Worm (Caenorhabditis elegans) whole organism, L2 larva: ENCODE measurements around the gene B0464.6.

Experiments used
- C34F6.9 ChIP-seq: fragments of 150-350 bp; optimal IDR thresholded peaks from 2 replicates; lab custom pipeline; 2014; ENCODE audit warnings: missing biosample characterization, missing genetic modification characterization
- F13H6.1 ChIP-seq: sonication (generic microtip); optimal IDR thresholded peaks from 2 replicates; lab custom pipeline; 2016; ENCODE audit warnings: missing genetic modification characterization, missing compliant biosample characterization
- R02D3.7 ChIP-seq: fragments of 150-350 bp; optimal IDR thresholded peaks from 2 replicates; lab custom pipeline; 2014; ENCODE audit warnings: missing biosample characterization, missing genetic modification characterization
- Y55F3AM.14 ChIP-seq: fragments of 200-800 bp; sonication (Bioruptor generic); optimal IDR thresholded peaks from 2 replicates; lab custom pipeline; 2018; ENCODE audit warnings: mild to moderate bottlenecking, missing genetic modification characterization, missing compliant biosample characterization
- ZK546.5 ChIP-seq: sonication (generic microtip); optimal IDR thresholded peaks from 2 replicates; lab custom pipeline; 2017; ENCODE audit warnings: missing biosample characterization, missing genetic modification characterization
- alr-1 ChIP-seq: fragments of 150-350 bp; optimal IDR thresholded peaks from 2 replicates; lab custom pipeline; 2014; ENCODE audit warnings: missing biosample characterization, missing genetic modification characterization
- aly-2 ChIP-seq: fragments of 150-350 bp; optimal IDR thresholded peaks from 2 replicates; lab custom pipeline; 2014; ENCODE audit warnings: missing biosample characterization, missing genetic modification characterization
- ama-1 ChIP-seq: fragments of 150-350 bp; optimal IDR thresholded peaks from 2 replicates; lab custom pipeline; 2018; ENCODE audit warnings: inconsistent platforms
- blmp-1 ChIP-seq: sonication (generic microtip); optimal IDR thresholded peaks from 2 replicates; lab custom pipeline; 2017; ENCODE audit warnings: missing genetic modification characterization, mild to moderate bottlenecking, missing compliant biosample characterization, antibody characterized with exemption, moderate library complexity; ENCODE audit not compliant: insufficient read depth
- ceh-16 ChIP-seq: fragments of 150-350 bp; optimal IDR thresholded peaks from 2 replicates; lab custom pipeline; 2014; ENCODE audit warnings: missing biosample characterization, missing genetic modification characterization
- ceh-82 ChIP-seq: fragments of 150-350 bp; optimal IDR thresholded peaks from 2 replicates; lab custom pipeline; 2014; ENCODE audit warnings: missing biosample characterization, missing genetic modification characterization
- crh-2 ChIP-seq: sonication (generic microtip); optimal IDR thresholded peaks from 2 replicates; lab custom pipeline; 2017; ENCODE audit warnings: missing biosample characterization, missing genetic modification characterization
- dmd-4 ChIP-seq: sonication (generic microtip); optimal IDR thresholded peaks from 2 replicates; lab custom pipeline; 2017; ENCODE audit warnings: missing biosample characterization, missing genetic modification characterization
- egl-27 ChIP-seq: sonication (generic microtip); optimal IDR thresholded peaks from 3 replicates; lab custom pipeline; 2017; ENCODE audit warnings: missing biosample characterization, missing genetic modification reagents, missing genetic modification characterization
- elt-1 ChIP-seq: fragments of 150-350 bp; optimal IDR thresholded peaks from 2 replicates; lab custom pipeline; 2014; ENCODE audit warnings: missing biosample characterization, missing genetic modification characterization
- elt-3 ChIP-seq: sonication (generic microtip); optimal IDR thresholded peaks from 2 replicates; lab custom pipeline; 2017; ENCODE audit warnings: missing biosample characterization, missing genetic modification characterization
- fos-1 ChIP-seq: fragments of 150-350 bp; optimal IDR thresholded peaks from 2 replicates; lab custom pipeline; 2014; ENCODE audit warnings: missing biosample characterization, missing genetic modification characterization
- gmeb-1 ChIP-seq: fragments of 150-350 bp; optimal IDR thresholded peaks from 2 replicates; lab custom pipeline; 2014; ENCODE audit warnings: missing biosample characterization, missing genetic modification characterization
- lin-11 ChIP-seq: fragments of 150-350 bp; sonication (generic microtip); optimal IDR thresholded peaks from 2 replicates; lab custom pipeline; 2014; ENCODE audit warnings: missing biosample characterization, missing genetic modification characterization, inconsistent platforms, mixed read lengths
- lin-13 ChIP-seq: fragments of 150-350 bp; optimal IDR thresholded peaks from 2 replicates; lab custom pipeline; 2014; ENCODE audit warnings: missing biosample characterization, missing genetic modification reagents, missing genetic modification characterization
- lin-39 ChIP-seq: fragments of 150-350 bp; optimal IDR thresholded peaks from 2 replicates; lab custom pipeline; 2014; ENCODE audit warnings: missing biosample characterization, missing genetic modification reagents, missing genetic modification characterization
- lsy-2 ChIP-seq, 2 experiments: fragments of 150-350 bp in 1 of 2; sonication (generic microtip) in 1 of 2; optimal IDR thresholded peaks; 2 replicates each; lab custom pipeline; 2014 to 2017; ENCODE audit warnings: missing biosample characterization in 2 of 2, missing genetic modification characterization in 2 of 2
- mab-5 ChIP-seq: fragments of 150-350 bp; optimal IDR thresholded peaks from 2 replicates; lab custom pipeline; 2014; ENCODE audit warnings: missing biosample characterization, missing genetic modification characterization
- mbf-1 ChIP-seq: sonication (generic microtip); optimal IDR thresholded peaks from 2 replicates; lab custom pipeline; 2017; ENCODE audit warnings: missing biosample characterization, missing genetic modification characterization
- mdl-1 ChIP-seq, 2 experiments: fragments of 150-350 bp in 1 of 2; sonication (generic microtip) in 1 of 2; optimal IDR thresholded peaks; 2 replicates each; lab custom pipeline; 2017; ENCODE audit warnings: missing biosample characterization in 2 of 2, missing genetic modification characterization in 2 of 2
- nhr-10 ChIP-seq: sonication (generic microtip); optimal IDR thresholded peaks from 2 replicates; lab custom pipeline; 2017; ENCODE audit warnings: missing biosample characterization, missing genetic modification characterization
- nhr-11 ChIP-seq: fragments of 150-350 bp; optimal IDR thresholded peaks from 2 replicates; lab custom pipeline; 2014; ENCODE audit warnings: missing biosample characterization, missing genetic modification characterization
- nhr-12 ChIP-seq: fragments of 150-350 bp; optimal IDR thresholded peaks from 2 replicates; lab custom pipeline; 2014; ENCODE audit warnings: missing biosample characterization, missing genetic modification characterization
- nhr-129 ChIP-seq: fragments of 150-350 bp; optimal IDR thresholded peaks from 2 replicates; lab custom pipeline; 2014; ENCODE audit warnings: missing biosample characterization, missing genetic modification characterization
- nhr-21 ChIP-seq: fragments of 150-350 bp; optimal IDR thresholded peaks from 2 replicates; lab custom pipeline; 2014; ENCODE audit warnings: missing biosample characterization, missing genetic modification characterization
- nhr-23 ChIP-seq: fragments of 150-350 bp; optimal IDR thresholded peaks from 2 replicates; lab custom pipeline; 2014; ENCODE audit warnings: missing biosample characterization, missing genetic modification reagents, missing genetic modification characterization
- nhr-237 ChIP-seq: fragments of 150-350 bp; optimal IDR thresholded peaks from 2 replicates; lab custom pipeline; 2014; ENCODE audit warnings: missing biosample characterization, missing genetic modification characterization
- nhr-25 ChIP-seq: fragments of 150-350 bp; sonication (generic microtip); optimal IDR thresholded peaks from 3 replicates; lab custom pipeline; 2014; ENCODE audit warnings: missing biosample characterization, missing genetic modification characterization
- nhr-6 ChIP-seq: fragments of 150-350 bp; optimal IDR thresholded peaks from 2 replicates; lab custom pipeline; 2014; ENCODE audit warnings: missing biosample characterization, missing genetic modification characterization
- nhr-77 ChIP-seq: fragments of 150-350 bp; optimal IDR thresholded peaks from 2 replicates; lab custom pipeline; 2014; ENCODE audit warnings: missing biosample characterization, missing genetic modification characterization
- peb-1 ChIP-seq: fragments of 150-350 bp; optimal IDR thresholded peaks from 2 replicates; lab custom pipeline; 2014; ENCODE audit warnings: missing biosample characterization, missing genetic modification characterization
- sem-4 ChIP-seq: fragments of 150-350 bp; optimal IDR thresholded peaks from 2 replicates; lab custom pipeline; 2014; ENCODE audit warnings: missing biosample characterization, missing genetic modification reagents, missing genetic modification characterization
- skn-1 ChIP-seq: sonication (generic microtip); optimal IDR thresholded peaks from 2 replicates; lab custom pipeline; 2017; ENCODE audit warnings: missing biosample characterization, missing genetic modification characterization
- sma-3 ChIP-seq: sonication (generic microtip); optimal IDR thresholded peaks from 2 replicates; lab custom pipeline; 2016; ENCODE audit warnings: missing genetic modification reagents, missing genetic modification characterization, missing compliant biosample characterization
- sma-9 ChIP-seq, 2 experiments: fragments of 150-350 bp in 1 of 2; sonication (generic microtip) in 1 of 2; optimal IDR thresholded peaks; 2 replicates each; lab custom pipeline; 2014 to 2016; ENCODE audit warnings: missing genetic modification characterization in 2 of 2, mild to moderate bottlenecking in 1 of 2, missing biosample characterization in 1 of 2, missing compliant biosample characterization in 1 of 2, missing genetic modification reagents in 1 of 2, moderate library complexity in 1 of 2
- snpc-4 ChIP-seq: fragments of 150-350 bp; optimal IDR thresholded peaks from 2 replicates; lab custom pipeline; 2014; ENCODE audit warnings: missing biosample characterization, missing genetic modification characterization
- unc-39 ChIP-seq: fragments of 150-350 bp; optimal IDR thresholded peaks from 2 replicates; lab custom pipeline; 2014; ENCODE audit warnings: missing biosample characterization, missing genetic modification characterization
- unc-55 ChIP-seq: fragments of 150-350 bp; sonication (generic microtip); optimal IDR thresholded peaks from 3 replicates; lab custom pipeline; 2014; ENCODE audit warnings: missing biosample characterization, missing genetic modification reagents, missing genetic modification characterization
- unc-62 ChIP-seq: fragments of 150-350 bp; optimal IDR thresholded peaks from 2 replicates; lab custom pipeline; 2014; ENCODE audit warnings: missing biosample characterization, missing genetic modification reagents, missing genetic modification characterization
- zag-1 ChIP-seq: fragments of 150-350 bp; optimal IDR thresholded peaks from 2 replicates; lab custom pipeline; 2014; ENCODE audit warnings: missing biosample characterization, missing genetic modification characterization
- ztf-1 ChIP-seq: fragments of 200-800 bp; sonication (Bioruptor generic); conservative IDR thresholded peaks from 2 replicates; pipeline ENCODE4 v1.3.6; 2022; ENCODE audit warnings: missing genetic modification characterization, missing compliant biosample characterization
- ztf-11 ChIP-seq: sonication (generic microtip); optimal IDR thresholded peaks from 2 replicates; lab custom pipeline; 2017; ENCODE audit warnings: missing biosample characterization, missing genetic modification characterization
- ztf-4 ChIP-seq: fragments of 150-350 bp; optimal IDR thresholded peaks from 2 replicates; lab custom pipeline; 2014; ENCODE audit warnings: missing biosample characterization, missing genetic modification characterization

Gene B0464.6

ce11 chrIII:9455980-9456658 lies 9.6 kb downstream of the B0464.6 start, which contains the start of the genes rheb-1 and spk-1:
TSS of gene rheb-1 (minus strand) at chrIII:9456030.
TSS of gene spk-1 (plus strand) at chrIII:9456608.
- no peak for TF ChIP-seq nhr-23
- TF ChIP-seq unc-55 (GFP tag; lab: Kevin White, UChicago), result peak; percentile 90
- TF ChIP-seq lin-39 (tag; lab: Kevin White, UChicago), result no peak
- TF ChIP-seq C34F6.9 (tag; lab: Kevin White, UChicago), result peak; percentile 99
- TF ChIP-seq elt-3 (tag; lab: Kevin White, UChicago), result no peak
- TF ChIP-seq ama-1, result no peak
- no peak for TF ChIP-seq mbf-1
- TF ChIP-seq nhr-6 (tag; lab: Kevin White, UChicago), result peak; percentile 83
- no peak for TF ChIP-seq nhr-77
- peak; percentile 88 for TF ChIP-seq nhr-21
- TF ChIP-seq unc-39 (tag; lab: Kevin White, UChicago), result no peak
- TF ChIP-seq dmd-4, result no peak
- TF ChIP-seq lin-13 (GFP tag; lab: Kevin White, UChicago), result peak; percentile 88
- TF ChIP-seq unc-62 (GFP tag; lab: Kevin White, UChicago), result no peak
- peak; percentile 67 for TF ChIP-seq mab-5 (tag; lab: Kevin White, UChicago)
- peak; percentile 98 to 99 for TF ChIP-seq lsy-2 (tag; optimal IDR thresholded peaks at IDR 0.05; lab: Kevin White, UChicago)
- TF ChIP-seq F13H6.1 (tag; lab: Kevin White, UChicago), result peak; percentile 92
- peak; percentile 93 for TF ChIP-seq sem-4 (tag; lab: Kevin White, UChicago)
- no peak for TF ChIP-seq nhr-10 (tag; lab: Kevin White, UChicago)
- TF ChIP-seq blmp-1, result peak; percentile 54
- TF ChIP-seq sma-3 (GFP tag; lab: Kevin White, UChicago), result peak; percentile 93
- TF ChIP-seq fos-1, result peak; percentile 88
- TF ChIP-seq snpc-4 (tag; lab: Kevin White, UChicago), result peak; percentile 77
- TF ChIP-seq ZK546.5 (tag; lab: Kevin White, UChicago), result peak; percentile 97
- peak; percentile 48 for TF ChIP-seq ceh-16
- TF ChIP-seq ztf-11 (tag; lab: Kevin White, UChicago), result no peak
- no peak for TF ChIP-seq nhr-237
- TF ChIP-seq ztf-1, result no peak
- TF ChIP-seq nhr-25 (tag; lab: Kevin White, UChicago), result peak; percentile 85
- TF ChIP-seq ceh-82 (tag; lab: Kevin White, UChicago), result peak; percentile 59
- no peak for TF ChIP-seq nhr-12 (tag; lab: Kevin White, UChicago)
- no peak for TF ChIP-seq alr-1 (tag; lab: Kevin White, UChicago)
- peak in 1 of 2 experiments; percentile 6 for TF ChIP-seq mdl-1 (tag; optimal IDR thresholded peaks at IDR 0.05; lab: Kevin White, UChicago)
- TF ChIP-seq gmeb-1 (tag; lab: Kevin White, UChicago), result peak; percentile 82
- TF ChIP-seq zag-1 (tag; lab: Kevin White, UChicago), result peak; percentile 32
- no peak for TF ChIP-seq R02D3.7 (tag; lab: Kevin White, UChicago)
- TF ChIP-seq elt-1 (tag; lab: Kevin White, UChicago), result no peak
- TF ChIP-seq skn-1 (tag; lab: Kevin White, UChicago), result peak; percentile 92
- TF ChIP-seq lin-11, result peak; percentile 95
- no peak for TF ChIP-seq peb-1
- peak; percentile 53 for TF ChIP-seq Y55F3AM.14 (GFP tag; lab: Kevin White, UChicago)
- peak; percentile 91 for TF ChIP-seq ztf-4 (tag; lab: Kevin White, UChicago)
- TF ChIP-seq egl-27 (tag; lab: Kevin White, UChicago), result peak; percentile 54
- peak; percentile 93 for TF ChIP-seq sma-9 (GFP tag; optimal IDR thresholded peaks at IDR 0.05; lab: Kevin White, UChicago)
- no peak for TF ChIP-seq sma-9 (tag; optimal IDR thresholded peaks at IDR 0.05; lab: Kevin White, UChicago)
- TF ChIP-seq crh-2 (tag; lab: Kevin White, UChicago), result peak; percentile 96
- peak; percentile 90 for TF ChIP-seq nhr-129 (tag; lab: Kevin White, UChicago)
- TF ChIP-seq nhr-11 (tag; lab: Kevin White, UChicago), result no peak
- no peak for TF ChIP-seq aly-2 (tag; lab: Kevin White, UChicago)
